Fruit fly (Drosophila melanogaster): ENCODE measurements around the gene Taf2.

DNA sequence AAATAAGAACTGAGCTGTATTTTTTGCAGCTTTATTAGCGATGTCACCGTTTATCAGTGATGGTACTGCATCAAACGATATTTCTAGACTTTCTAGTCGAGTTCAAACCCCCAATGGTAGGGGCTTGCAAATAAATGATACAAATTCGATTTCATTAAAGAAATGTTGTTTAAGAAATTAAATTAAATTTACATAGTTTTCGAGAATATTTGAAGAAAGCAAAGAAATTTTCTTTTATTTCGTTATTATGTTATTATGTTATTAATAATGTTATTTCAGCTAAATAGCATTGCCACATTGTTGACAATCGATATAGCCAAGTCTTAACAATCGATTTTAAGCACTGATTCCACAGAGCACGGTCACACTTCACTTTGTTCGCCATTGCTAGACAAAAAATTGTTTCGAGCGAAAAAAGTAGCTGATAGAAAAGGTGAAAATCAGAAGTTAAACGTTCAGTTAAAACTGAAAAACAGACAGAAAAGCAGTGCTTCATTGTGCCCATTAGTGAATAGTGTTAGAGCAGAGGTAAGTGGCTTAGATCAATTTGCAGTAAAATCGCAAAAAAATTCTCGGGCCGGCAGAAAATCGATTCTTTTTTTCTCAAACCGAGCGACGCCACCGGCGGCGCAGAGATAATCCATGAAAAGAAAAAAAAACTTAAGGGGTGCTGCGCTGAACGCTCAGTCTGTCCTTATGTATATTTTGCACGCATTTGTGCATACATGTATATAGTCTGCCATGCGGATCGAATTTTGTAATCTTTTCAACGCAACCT, 24.0 kb downstream of the Taf2 start, which contains the start of the genes iPLA2-VIA and Ciz1:
- no peak for TF ChIP-seq pan (optimal IDR thresholded peaks at IDR 0.05)
- no peak for TF ChIP-seq Dll (optimal IDR thresholded peaks at IDR 0.05)
- TF ChIP-seq psq (optimal IDR thresholded peaks at IDR 0.05): no peak
- TF ChIP-seq CG8478 (optimal IDR thresholded peaks at IDR 0.05): no peak
